Worm (Caenorhabditis elegans): ENCODE results near the gene clip-1.

The clip-1 gene

DNA sequence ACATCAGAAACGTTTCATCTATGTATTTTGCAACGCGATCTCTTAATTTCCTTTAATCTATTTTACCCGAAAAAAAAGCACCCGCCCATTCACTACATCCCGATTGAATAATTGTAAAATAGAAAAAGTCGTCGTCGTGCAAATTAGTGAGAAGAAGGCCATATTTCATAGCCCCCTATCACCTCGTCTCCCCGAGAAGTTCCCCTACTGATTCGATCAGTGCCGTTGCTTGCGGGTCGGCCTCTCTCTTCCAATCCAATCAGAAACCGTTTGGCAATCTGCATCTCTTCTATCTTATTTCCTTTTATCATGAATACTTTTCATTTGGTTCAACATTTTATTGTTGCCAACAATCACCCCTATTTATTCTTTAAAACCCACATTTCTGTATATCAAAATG is 30.3 kb upstream of the clip-1 start:
- TF ChIP-seq cebp-1 (GFP tag; IDR thresholded peaks at IDR 0.05): no peak
- TF ChIP-seq cebp-1 (tag; optimal IDR thresholded peaks at IDR 0.05): no peak
- no peak for TF ChIP-seq F23B12.7 (tag; optimal IDR thresholded peaks at IDR 0.05; ENCODE audit: insufficient read depth)
- TF ChIP-seq akir-1 (GFP tag; optimal IDR thresholded peaks at IDR 0.05): no peak
- TF ChIP-seq K12H6.12 (tag; optimal IDR thresholded peaks at IDR 0.05): no peak
- TF ChIP-seq B0261.1 (tag; optimal IDR thresholded peaks at IDR 0.05): no peak

DNA sequence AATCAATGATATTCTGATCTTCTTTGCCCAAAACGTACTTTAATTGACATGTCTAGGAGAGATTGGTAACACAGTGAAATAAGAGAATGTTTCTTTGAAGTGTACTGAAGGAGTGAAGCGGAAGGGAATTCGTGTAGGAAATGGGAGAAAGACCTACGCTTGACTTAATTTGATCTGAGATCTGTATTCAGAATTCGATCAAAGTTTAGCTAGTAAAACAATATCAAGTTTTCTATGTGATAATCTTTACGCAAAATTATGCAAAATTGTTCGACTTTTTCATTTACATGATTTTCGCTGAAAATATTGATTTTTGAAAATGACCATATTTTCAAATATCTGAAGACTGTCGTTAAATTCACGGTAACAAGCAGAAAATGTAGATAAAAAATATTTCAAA is 28.5 kb upstream of the clip-1 start, which contains the start of gene K01B6.4:
Gene K01B6.4, minus strand, starts transcription at position 101 of the 400 bp plus-strand sequence.
- TF ChIP-seq akir-1 (GFP tag; optimal IDR thresholded peaks at IDR 0.05) (no peak), ZK185.1 (tag; optimal IDR thresholded peaks at IDR 0.05; ENCODE audit: poor library complexity, severe bottlenecking) (no peak), let-526 (GFP tag; IDR thresholded peaks at IDR 0.05) (no peak), let-607 (tag; optimal IDR thresholded peaks at IDR 0.05) (no peak), Y95B8A.8 (GFP tag; IDR thresholded peaks at IDR 0.05) (no peak)

- peak; percentile 62 for TF ChIP-seq snpc-1.1 (tag; optimal IDR thresholded peaks at IDR 0.05; ENCODE audit: insufficient read depth)
- TF ChIP-seq hmg-1.2 (GFP tag; IDR thresholded peaks at IDR 0.05): peak; percentile 77
- TF ChIP-seq pbrm-1 (GFP tag; IDR thresholded peaks at IDR 0.05): peak; percentile 27; the same call in 1 of the 2 replicates
- peak; percentile 42 for TF ChIP-seq snpc-4 (GFP tag; optimal IDR thresholded peaks at IDR 0.05)
- peak in 2 of 4 experiments; percentile 89 to 93 for TF ChIP-seq snpc-4 (tag; optimal IDR thresholded peaks at IDR 0.05)
Observed at ce11 chrIII:9291633-9292032, 22.8 kb upstream of the clip-1 start.

- TF ChIP-seq attf-5 (GFP tag; optimal IDR thresholded peaks at IDR 0.05): peak; percentile 28
- TF ChIP-seq nhr-90 (tag; optimal IDR thresholded peaks at IDR 0.05): peak; percentile 8
- peak; percentile 42 to 50 for TF ChIP-seq let-607 (tag; optimal IDR thresholded peaks at IDR 0.05)
- TF ChIP-seq atf-7 (tag; optimal IDR thresholded peaks at IDR 0.05): peak; percentile 65
- TF ChIP-seq efl-1 (GFP tag; optimal IDR thresholded peaks at IDR 0.05): no peak
- TF ChIP-seq ztf-22 (GFP tag; optimal IDR thresholded peaks at IDR 0.05): peak; percentile 46
- TF ChIP-seq dox-1 (GFP tag; IDR thresholded peaks at IDR 0.05): peak; percentile 65
- peak; percentile 31 for TF ChIP-seq ets-4 (GFP tag; optimal IDR thresholded peaks at IDR 0.05)
- TF ChIP-seq ceh-27 (GFP tag; optimal IDR thresholded peaks at IDR 0.05): no peak
- TF ChIP-seq nhr-80 (tag; optimal IDR thresholded peaks at IDR 0.05): peak; percentile 99
- TF ChIP-seq tlf-1 (GFP tag; optimal IDR thresholded peaks at IDR 0.05): peak; percentile 4
- no peak for TF ChIP-seq F10E7.11 (tag; optimal IDR thresholded peaks at IDR 0.05)
Observed at ce11 chrIII:9289815-9290214, 21.0 kb upstream of the clip-1 start.

DNA sequence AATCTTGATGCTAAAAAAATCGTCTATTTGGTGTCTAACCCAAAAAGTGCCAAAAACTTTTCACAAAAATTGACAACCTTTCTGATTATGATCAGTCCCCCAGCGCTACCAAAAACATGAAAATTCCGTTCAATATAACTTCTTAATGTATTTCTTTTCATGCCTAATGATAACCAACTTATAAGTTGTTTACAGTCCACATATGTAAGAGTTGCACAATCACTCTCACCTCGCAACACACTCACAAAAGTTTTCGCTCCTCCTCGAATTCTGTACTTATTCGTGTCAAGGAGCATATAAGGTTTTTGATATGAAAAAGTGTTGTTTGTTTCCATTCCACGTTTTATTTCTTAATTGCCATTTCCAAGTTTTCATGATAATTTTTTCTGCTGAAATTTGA is 19.7 kb upstream of the clip-1 start:
- TF ChIP-seq attf-6 (GFP tag; IDR thresholded peaks at IDR 0.05): no peak
- TF ChIP-seq nhr-80 (tag; optimal IDR thresholded peaks at IDR 0.05): peak; percentile 43
- TF ChIP-seq unc-130 (GFP tag; optimal IDR thresholded peaks at IDR 0.05): no peak

- no peak for TF ChIP-seq lsl-1 (GFP tag; optimal IDR thresholded peaks at IDR 0.05)
- TF ChIP-seq ztf-22 (GFP tag; optimal IDR thresholded peaks at IDR 0.05): no peak
- TF ChIP-seq pbrm-1 (GFP tag; IDR thresholded peaks at IDR 0.05): no peak
- TF ChIP-seq ceh-58 (GFP tag; IDR thresholded peaks at IDR 0.05): no peak
- no peak for TF ChIP-seq ccch-3 (GFP tag; optimal IDR thresholded peaks at IDR 0.05)
- TF ChIP-seq rcor-1 (GFP tag; IDR thresholded peaks at IDR 0.05): no peak
- TF ChIP-seq nfya-1 (tag; optimal IDR thresholded peaks at IDR 0.05; ENCODE audit: borderline replicate concordance, insufficient read depth): no peak
- TF ChIP-seq Y53G8AR.9 (GFP tag; conservative IDR thresholded peaks at IDR 0.05): no peak
- TF ChIP-seq nhr-27 (tag; optimal IDR thresholded peaks at IDR 0.05): no peak
- no peak for TF ChIP-seq F10E7.11 (tag; optimal IDR thresholded peaks at IDR 0.05)
- no peak for TF ChIP-seq dpl-1 (GFP tag; optimal IDR thresholded peaks at IDR 0.05)
- no peak for TF ChIP-seq tlf-1 (GFP tag; optimal IDR thresholded peaks at IDR 0.05)
Observed at ce11 chrIII:9281480-9281879, 12.6 kb upstream of the clip-1 start, which contains the start of gene fozi-1. Gene fozi-1, plus strand, starts transcription at chrIII:9281780.

Data from whole organism, young adult.